Fruit fly (Drosophila melanogaster): ENCODE data around the gene CG13738.
A peak's percentile ranks its signal among the peaks of the same experiment; 100 is the strongest.

Gene CG13738

dm6 chr3L:13939151-13939499, 34.2 kb downstream of the CG13738 start, which contains the start of gene CG32137 (continued):
- TF ChIP-seq Rfx (GFP tag; IDR thresholded peaks at IDR 0.05) (no peak), Dll (GFP tag; IDR thresholded peaks at IDR 0.05; ENCODE audit: partially characterized antibody) (no peak), CG9437 (GFP tag; optimal IDR thresholded peaks at IDR 0.05) (no peak), tll (GFP tag; optimal IDR thresholded peaks at IDR 0.05) (no peak), E2f2 (GFP tag; IDR thresholded peaks at IDR 0.05) (0 out of 2 replicates have a peak, but pooled peaks have one; percentile 4), CG8089 (GFP tag; optimal IDR thresholded peaks at IDR 0.05) (no peak), Deaf1 (tag; optimal IDR thresholded peaks at IDR 0.05) (peak; percentile 99), CG12744 (GFP tag; optimal IDR thresholded peaks at IDR 0.05) (no peak), CG2199 (GFP tag; IDR thresholded peaks at IDR 0.05) (no peak; the same call in 2 of the 3 replicates), CG6791 (GFP tag; IDR thresholded peaks at IDR 0.05; ENCODE audit: partially characterized antibody) (0 out of 3 replicates have a peak, but pooled peaks have one; percentile 47), CG9727 (GFP tag; optimal IDR thresholded peaks at IDR 0.05) (no peak), CG13424 (tag; optimal IDR thresholded peaks at IDR 0.05) (no peak), kay (GFP tag; optimal IDR thresholded peaks at IDR 0.05) (peak; percentile 43), CG4360 (GFP tag; IDR thresholded peaks at IDR 0.05) (peak; percentile 58; the same call in 1 of the 2 replicates), gsb (GFP tag; IDR thresholded peaks at IDR 0.05) (0 out of 2 replicates have a peak, but pooled peaks have one; percentile 1), hbn (GFP tag; IDR thresholded peaks at IDR 0.05; ENCODE audit: partially characterized antibody) (0 out of 2 replicates have a peak, but pooled peaks have one; percentile 26), CG12769 (tag; optimal IDR thresholded peaks at IDR 0.05) (peak; percentile 23), ase (GFP tag; IDR thresholded peaks at IDR 0.05) (no peak), CG3995 (GFP tag; optimal IDR thresholded peaks at IDR 0.05) (no peak), otp (GFP tag; IDR thresholded peaks at IDR 0.05) (no peak), Opbp (GFP tag; IDR thresholded peaks at IDR 0.05; ENCODE audit: partially characterized antibody) (peak; percentile 61; the same call in 2 of the 3 replicates), CG42726 (GFP tag; IDR thresholded peaks at IDR 0.05; ENCODE audit: partially characterized antibody) (peak; percentile 15; the same call in 1 of the 2 replicates), CG15601 (tag; optimal IDR thresholded peaks at IDR 0.05) (no peak), Tbp (GFP tag; optimal IDR thresholded peaks at IDR 0.05) (no peak), CG17568 (GFP tag; optimal IDR thresholded peaks at IDR 0.05) (no peak), Aef1 (GFP tag; IDR thresholded peaks at IDR 0.05) (no peak), Adf1 (GFP tag; IDR thresholded peaks at IDR 0.05) (peak; percentile 79), danr (GFP tag; IDR thresholded peaks at IDR 0.05) (no peak), crol (GFP tag; IDR thresholded peaks at IDR 0.05) (0 out of 2 replicates have a peak, but pooled peaks have one; percentile 8), Hey (tag; optimal IDR thresholded peaks at IDR 0.05) (no peak), slbo (GFP tag; IDR thresholded peaks at IDR 0.05) (no peak), Lpt (GFP tag; optimal IDR thresholded peaks at IDR 0.05) (no peak), CG10267 (tag; optimal IDR thresholded peaks at IDR 0.05) (no peak), corto (GFP tag; optimal IDR thresholded peaks at IDR 0.05) (no peak), p53 (GFP tag; optimal IDR thresholded peaks at IDR 0.05) (no peak), grn (GFP tag; optimal IDR thresholded peaks at IDR 0.05) (no peak), CG4282 (GFP tag; optimal IDR thresholded peaks at IDR 0.05) (no peak), CG5953 (GFP tag; IDR thresholded peaks at IDR 0.05) (0 out of 2 replicates have a peak, but pooled peaks have one; percentile 18), run (tag; optimal IDR thresholded peaks at IDR 0.05) (no peak), Dek (tag; optimal IDR thresholded peaks at IDR 0.05) (no peak), CG13287 (GFP tag; IDR thresholded peaks at IDR 0.05; ENCODE audit: partially characterized antibody) (peak; percentile 67), ftz-f1 (GFP tag; optimal IDR thresholded peaks at IDR 0.05) (peak; percentile 12), chn (GFP tag; optimal IDR thresholded peaks at IDR 0.05) (no peak), dan (GFP tag; IDR thresholded peaks at IDR 0.05) (no peak), peb (GFP tag; IDR thresholded peaks at IDR 0.05) (no peak), rib (GFP tag; IDR thresholded peaks at IDR 0.05) (peak; percentile 81; the same call in 1 of the 2 replicates), zf30C (GFP tag; optimal IDR thresholded peaks at IDR 0.05) (no peak), HLH4C (GFP tag; IDR thresholded peaks at IDR 0.05; ENCODE audit: partially characterized antibody) (peak; percentile 36; the same call in 1 of the 3 replicates), aop (GFP tag; IDR thresholded peaks at IDR 0.05) (0 out of 2 replicates have a peak, but pooled peaks have one; percentile 29), ato (GFP tag; IDR thresholded peaks at IDR 0.05; ENCODE audit: partially characterized antibody) (peak; percentile 42; the same call in 1 of the 2 replicates)

All from whole organism, embryonic.